Worm (Caenorhabditis elegans): ENCODE results near the gene F31D5.2.
A peak's percentile ranks its signal among the peaks of the same experiment; 100 is the strongest.

F31D5.2 gene

DNA sequence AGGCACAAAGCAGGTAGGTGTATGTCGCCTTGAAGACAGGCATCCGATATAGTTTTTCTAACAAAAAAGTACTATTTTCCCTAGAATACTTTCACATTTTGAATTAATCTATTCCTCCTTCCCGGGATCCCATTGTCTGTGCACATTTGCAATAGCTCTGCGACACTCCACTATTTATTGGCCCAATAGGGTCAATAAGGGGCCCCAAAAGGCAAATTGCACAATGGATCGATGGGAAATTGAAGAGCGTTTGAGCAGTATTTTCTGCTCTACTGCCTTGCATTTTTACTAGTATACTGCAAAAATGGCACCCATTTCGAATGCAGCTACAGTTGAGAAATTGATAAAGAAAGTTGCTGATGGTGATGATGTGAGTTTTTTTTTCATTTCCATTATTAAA is 33.1 kb upstream of the F31D5.2 start, which contains the start of gene R03H10.11:
R03H10.11 (plus strand) TSS at position 301 of the 400 bp plus-strand sequence.
- TF ChIP-seq nhr-25 (tag; optimal IDR thresholded peaks at IDR 0.05; ENCODE audit: borderline replicate concordance, insufficient read depth) (no peak), ztf-11 (tag; optimal IDR thresholded peaks at IDR 0.05) (no peak), gei-8 (GFP tag; optimal IDR thresholded peaks at IDR 0.05) (no peak), D1046.2 (GFP tag; IDR thresholded peaks at IDR 0.05) (no peak), ctbp-1 (GFP tag; IDR thresholded peaks at IDR 0.05) (no peak), lin-1 (GFP tag; IDR thresholded peaks at IDR 0.05) (no peak), lin-29 (GFP tag; IDR thresholded peaks at IDR 0.05) (no peak), egl-43 (GFP tag; IDR thresholded peaks at IDR 0.05) (no peak), madf-9 (GFP tag; conservative IDR thresholded peaks at IDR 0.05) (no peak), pqm-1 (tag; optimal IDR thresholded peaks at IDR 0.05) (no peak), daf-12 (tag; optimal IDR thresholded peaks at IDR 0.05) (no peak)

DNA sequence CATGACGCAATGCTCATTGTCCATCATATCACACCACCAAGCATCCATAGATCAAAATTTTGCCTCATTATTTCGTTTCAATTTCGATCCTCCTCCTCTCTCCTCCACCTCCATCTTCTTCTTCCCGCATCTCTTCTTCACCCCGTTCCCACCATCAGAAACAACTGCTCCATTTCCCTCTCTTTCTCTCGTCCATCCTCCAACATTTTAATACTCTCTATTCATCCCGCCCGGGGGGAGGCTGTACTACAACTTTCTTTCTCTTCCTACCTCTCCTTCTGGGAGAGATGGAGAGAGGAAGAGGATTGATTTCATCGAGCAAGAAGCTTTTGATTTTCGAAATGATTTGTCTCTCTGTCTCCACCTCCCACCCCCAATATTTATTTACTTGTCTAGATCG is 31.4 kb upstream of the F31D5.2 start:
- TF ChIP-seq hmg-1.1 (GFP tag; IDR thresholded peaks at IDR 0.05) (0 out of 2 replicates have a peak, but pooled peaks have one; percentile 22), nhr-111 (GFP tag; optimal IDR thresholded peaks at IDR 0.05) (no peak), nhr-28 (tag; optimal IDR thresholded peaks at IDR 0.05) (peak; percentile 8), daf-16 (GFP tag; optimal IDR thresholded peaks at IDR 0.05) (peak in 1 of 2 experiments; percentile 21), daf-16 (tag; optimal IDR thresholded peaks at IDR 0.05) (no peak)

- TF ChIP-seq nhr-102 (tag; optimal IDR thresholded peaks at IDR 0.05) = no peak
- no peak for TF ChIP-seq php-3 (GFP tag; IDR thresholded peaks at IDR 0.05)
- TF ChIP-seq set-16 (GFP tag; IDR thresholded peaks at IDR 0.05) = 0 out of 2 replicates have a peak, but pooled peaks have one; percentile 33
These were observed 29.1 kb upstream of the F31D5.2 start, which contains the start of gene cpna-1 for ce11 chrII:4186364-4186763. TSS of gene cpna-1 (plus strand) at chrII:4186664.

ce11 chrII:4194127-4194526 is 21.3 kb upstream of the F31D5.2 start, which contains the start of gene mth-2:
TSS of gene mth-2 (minus strand) at chrII:4194314.
- no peak for TF ChIP-seq unc-39 (tag; optimal IDR thresholded peaks at IDR 0.05)
- TF ChIP-seq unc-62 (GFP tag; optimal IDR thresholded peaks at IDR 0.05 in 1 of 2) = peak in 1 of 2 experiments; percentile 43
- TF ChIP-seq unc-62 (tag; optimal IDR thresholded peaks at IDR 0.05) = no peak
- TF ChIP-seq nhr-77 (tag; optimal IDR thresholded peaks at IDR 0.05) = peak; percentile 48
- no peak for TF ChIP-seq php-3 (GFP tag; IDR thresholded peaks at IDR 0.05)
- no peak for TF ChIP-seq ZK546.5 (tag; optimal IDR thresholded peaks at IDR 0.05)
- no peak for TF ChIP-seq daf-19 (GFP tag; conservative IDR thresholded peaks at IDR 0.05)
- peak; percentile 77 for TF ChIP-seq pqm-1 (tag; optimal IDR thresholded peaks at IDR 0.05)
- TF ChIP-seq daf-16 (GFP tag; optimal IDR thresholded peaks at IDR 0.05) = no peak
- TF ChIP-seq daf-16 (tag; optimal IDR thresholded peaks at IDR 0.05) = peak; percentile 58
- no peak for TF ChIP-seq Y75B8A.6 (GFP tag; IDR thresholded peaks at IDR 0.05)
- TF ChIP-seq dmd-6 (GFP tag; IDR thresholded peaks at IDR 0.05) = peak; percentile 76
- TF ChIP-seq tra-1 (GFP tag; IDR thresholded peaks at IDR 0.05) = peak; percentile 25; the same call in 1 of the 2 replicates
- TF ChIP-seq lin-13 (GFP tag; optimal IDR thresholded peaks at IDR 0.05) = no peak
- peak; percentile 53 for TF ChIP-seq dve-1 (tag; optimal IDR thresholded peaks at IDR 0.05; ENCODE audit: insufficient read depth)
- TF ChIP-seq hlh-11 (tag; optimal IDR thresholded peaks at IDR 0.05) = peak; percentile 68
- TF ChIP-seq nhr-28 (tag; optimal IDR thresholded peaks at IDR 0.05) = peak; percentile 89
- TF ChIP-seq lim-7 (GFP tag; IDR thresholded peaks at IDR 0.05) = no peak
- TF ChIP-seq mes-2 (tag; optimal IDR thresholded peaks at IDR 0.05; ENCODE audit: poor library complexity, severe bottlenecking) = peak; percentile 18

DNA sequence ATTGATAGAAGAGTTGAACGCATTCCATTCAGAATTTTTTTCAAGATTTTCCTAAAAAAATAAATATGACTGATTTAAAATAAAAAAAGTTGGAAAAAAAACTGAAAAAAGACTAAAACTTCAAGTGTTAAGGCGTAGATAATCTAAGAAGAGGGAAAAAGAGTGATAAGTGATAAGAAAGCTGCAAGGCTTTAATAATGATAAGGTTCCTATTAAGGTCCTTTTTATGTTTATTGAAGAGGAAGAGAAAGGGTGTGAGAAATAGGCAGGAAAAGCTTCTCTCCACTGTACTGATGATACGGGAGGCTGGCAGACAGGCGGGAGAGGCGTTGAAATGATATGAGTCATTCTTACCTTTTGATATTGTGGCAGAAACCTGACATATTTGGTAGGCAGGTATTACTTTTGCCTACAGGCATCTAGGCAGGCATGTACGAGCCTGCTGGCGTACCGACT is 11.7 kb upstream of the F31D5.2 start, which contains the start of gene mth-1:
mth-1 (minus strand) TSS at position 51 of the 456 bp plus-strand sequence.
- TF ChIP-seq hlh-11 (tag; optimal IDR thresholded peaks at IDR 0.05) (peak; percentile 12), nhr-76 (tag; optimal IDR thresholded peaks at IDR 0.05) (no peak), pqm-1 (tag; optimal IDR thresholded peaks at IDR 0.05) (peak; percentile 68), dmd-6 (GFP tag; IDR thresholded peaks at IDR 0.05) (peak; percentile 29; the same call in 1 of the 2 replicates), nhr-102 (tag; optimal IDR thresholded peaks at IDR 0.05) (no peak), daf-16 (GFP tag; optimal IDR thresholded peaks at IDR 0.05) (no peak), daf-16 (tag; optimal IDR thresholded peaks at IDR 0.05) (peak; percentile 42)
